Worm (Caenorhabditis elegans) whole organism, L1 larva: ENCODE data around the gene vps-32.1.

Experiments
- aha-1 ChIP-seq: fragments of 150-350 bp; optimal IDR thresholded peaks from 2 replicates; lab custom pipeline; 2014; ENCODE audit warnings: missing biosample characterization, missing genetic modification characterization
- fkh-10 ChIP-seq: sonication (generic microtip); optimal IDR thresholded peaks from 2 replicates; lab custom pipeline; 2017; ENCODE audit warnings: missing biosample characterization, missing genetic modification reagents, missing genetic modification characterization
- nhr-11 ChIP-seq: fragments of 150-350 bp; optimal IDR thresholded peaks from 2 replicates; lab custom pipeline; 2014; ENCODE audit warnings: missing biosample characterization, missing genetic modification characterization
- nhr-76 ChIP-seq: sonication (generic microtip); optimal IDR thresholded peaks from 2 replicates; lab custom pipeline; 2017; ENCODE audit warnings: missing biosample characterization, missing genetic modification characterization

DNA sequence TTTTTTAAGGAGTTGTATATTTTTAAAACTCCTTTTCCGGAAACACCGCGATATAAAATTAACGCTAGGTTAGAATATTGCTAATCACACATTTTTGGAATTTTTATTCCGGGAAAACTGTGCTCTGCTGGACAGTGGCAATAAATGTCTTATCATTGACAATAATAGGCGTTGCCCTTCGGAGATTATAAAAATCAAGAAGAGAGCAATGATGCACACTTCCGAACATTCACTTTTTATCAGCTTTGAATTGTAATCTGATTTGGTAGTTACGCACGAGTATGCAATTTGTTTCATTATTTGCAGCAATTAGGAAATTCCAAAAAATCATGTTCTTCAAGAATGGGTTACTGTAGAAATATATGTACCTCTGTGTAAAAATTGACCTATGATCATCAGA is 26.6 kb downstream of the vps-32.1 start:
- TF ChIP-seq nhr-76 (tag; lab: Kevin White, UChicago) (no peak), nhr-11 (tag; lab: Kevin White, UChicago) (no peak), fkh-10 (GFP tag; lab: Kevin White, UChicago) (no peak), aha-1 (no peak)
